Worm (Caenorhabditis elegans) whole organism, young adult: ENCODE data around the gene ZK353.3.

Source experiments
- ama-1 ChIP-seq, 3 experiments: fragments of 150-350 bp in 1 of 3; sonication (generic microtip) in 2 of 3; optimal IDR thresholded peaks; 2 replicates each; lab custom pipeline; 2014 to 2018; ENCODE audit warnings: missing biosample characterization in 2 of 3, missing genetic modification characterization in 2 of 3, missing genetic modification reagents in 2 of 3
- chd-7 ChIP-seq: sonication (generic microtip); optimal IDR thresholded peaks from 2 replicates; lab custom pipeline; 2016; ENCODE audit warnings: mild to moderate bottlenecking, missing genetic modification characterization, moderate library complexity, missing compliant biosample characterization

DNA sequence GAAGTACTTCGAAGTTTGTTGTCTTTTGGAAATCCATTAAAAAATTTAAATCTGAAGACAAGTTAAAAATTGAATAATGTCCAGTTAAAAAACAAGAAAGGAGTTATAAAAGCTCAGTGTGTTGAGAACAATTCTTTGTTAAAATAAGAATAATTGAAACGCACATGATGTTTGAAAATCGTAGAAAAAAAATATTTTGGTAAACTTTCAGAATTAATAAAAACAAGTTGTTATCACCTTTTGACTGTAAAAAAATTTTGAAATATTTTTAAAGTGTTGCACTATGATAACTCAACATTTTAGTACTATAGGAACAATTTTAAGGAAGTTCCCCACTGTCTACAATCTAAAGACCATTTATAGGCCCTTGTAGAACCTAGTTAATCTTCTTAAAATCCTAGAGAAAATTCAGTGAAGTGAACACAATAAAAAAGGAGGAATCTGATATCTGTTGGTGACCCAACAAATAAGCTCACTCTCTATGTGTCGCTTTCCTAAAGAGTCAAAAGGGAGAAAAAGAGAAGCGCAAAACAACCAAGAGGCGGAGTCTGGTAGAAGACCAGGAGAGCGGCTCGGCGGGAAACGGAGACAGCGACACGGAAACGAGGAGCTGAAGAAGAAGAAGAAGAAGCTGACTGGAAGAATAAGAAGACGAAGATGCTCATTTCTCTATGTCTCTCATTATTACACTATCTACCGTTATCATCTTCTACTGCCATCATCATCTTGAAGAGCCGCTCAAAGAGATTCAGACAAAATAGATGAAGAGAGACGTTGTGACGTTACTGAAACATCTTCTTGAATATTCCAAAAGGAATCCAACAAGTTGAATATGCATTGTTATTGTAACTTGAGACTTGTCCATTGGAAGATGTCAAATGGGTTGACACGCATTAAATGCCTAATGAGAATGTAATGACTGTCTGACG lies 1.1 kb upstream of the ZK353.3 start, which contains the start of gene ZK353.10:
- TF ChIP-seq ama-1 (optimal IDR thresholded peaks at IDR 0.05; lab: Kevin White, UChicago), result no peak
- no peak for TF ChIP-seq ama-1 (GFP tag; optimal IDR thresholded peaks at IDR 0.05; lab: Kevin White, UChicago)
- no peak for TF ChIP-seq chd-7 (tag; lab: Kevin White, UChicago)
